Fruit fly (Drosophila melanogaster): Measurements from ENCODE around the gene tal-AA.
A peak's percentile ranks its signal among the peaks of the same experiment; 100 is the strongest.

tal-AA gene

dm6 chr3R:13799567-13800429, 13.1 kb upstream of the tal-AA start (continued):
- TF ChIP-seq Nf-YB (GFP tag; optimal IDR thresholded peaks at IDR 0.05) (peak; percentile 16), CG11504 (tag; optimal IDR thresholded peaks at IDR 0.05) (peak; percentile 64), CG2712 (tag; optimal IDR thresholded peaks at IDR 0.05) (peak; percentile 75), pros (GFP tag; optimal IDR thresholded peaks at IDR 0.05) (peak; percentile 19), Blimp-1 (GFP tag; optimal IDR thresholded peaks at IDR 0.05) (peak; percentile 50), sqz (GFP tag; optimal IDR thresholded peaks at IDR 0.05) (peak; percentile 76), ap (GFP tag; IDR thresholded peaks at IDR 0.05) (no peak), Meics (GFP tag; optimal IDR thresholded peaks at IDR 0.05) (peak; percentile 30), CHES-1-like (GFP tag; optimal IDR thresholded peaks at IDR 0.05) (no peak), az2 (GFP tag; optimal IDR thresholded peaks at IDR 0.05) (peak; percentile 49), CG12391 (tag; optimal IDR thresholded peaks at IDR 0.05) (peak; percentile 65), Oli (tag; optimal IDR thresholded peaks at IDR 0.05) (peak; percentile 41), gcm (GFP tag; optimal IDR thresholded peaks at IDR 0.05) (peak; percentile 34), Sin3A (optimal IDR thresholded peaks at IDR 0.05) (no peak), Sox100B (GFP tag; optimal IDR thresholded peaks at IDR 0.05) (peak; percentile 43), Hmr (GFP tag; optimal IDR thresholded peaks at IDR 0.05) (peak; percentile 27), Dll (GFP tag; IDR thresholded peaks at IDR 0.05; ENCODE audit: partially characterized antibody) (no peak), Usf (GFP tag; optimal IDR thresholded peaks at IDR 0.05) (no peak), gcm2 (GFP tag; optimal IDR thresholded peaks at IDR 0.05) (no peak), CG8924 (tag; optimal IDR thresholded peaks at IDR 0.05) (peak; percentile 54), org-1 (GFP tag; optimal IDR thresholded peaks at IDR 0.05) (peak; percentile 31), sna (GFP tag; IDR thresholded peaks at IDR 0.05; ENCODE audit: partially characterized antibody) (no peak), Atf6 (GFP tag; IDR thresholded peaks at IDR 0.05) (no peak), abd-A (tag; optimal IDR thresholded peaks at IDR 0.05) (peak; percentile 96), fd102C (GFP tag; optimal IDR thresholded peaks at IDR 0.05) (peak; percentile 2), crc (GFP tag; optimal IDR thresholded peaks at IDR 0.05) (no peak), CG13775 (GFP tag; optimal IDR thresholded peaks at IDR 0.05) (peak; percentile 60), tap (tag; optimal IDR thresholded peaks at IDR 0.05) (peak; percentile 25), CG12659 (GFP tag; optimal IDR thresholded peaks at IDR 0.05) (peak; percentile 27), Kr (GFP tag; optimal IDR thresholded peaks at IDR 0.05) (no peak), CG14860 (GFP tag; IDR thresholded peaks at IDR 0.05; ENCODE audit: partially characterized antibody) (no peak), Dad (GFP tag; optimal IDR thresholded peaks at IDR 0.05) (no peak), trem (tag; optimal IDR thresholded peaks at IDR 0.05) (peak; percentile 43), Hr51 (GFP tag; optimal IDR thresholded peaks at IDR 0.05) (peak in 1 of 2 experiments; percentile 60)

DNA sequence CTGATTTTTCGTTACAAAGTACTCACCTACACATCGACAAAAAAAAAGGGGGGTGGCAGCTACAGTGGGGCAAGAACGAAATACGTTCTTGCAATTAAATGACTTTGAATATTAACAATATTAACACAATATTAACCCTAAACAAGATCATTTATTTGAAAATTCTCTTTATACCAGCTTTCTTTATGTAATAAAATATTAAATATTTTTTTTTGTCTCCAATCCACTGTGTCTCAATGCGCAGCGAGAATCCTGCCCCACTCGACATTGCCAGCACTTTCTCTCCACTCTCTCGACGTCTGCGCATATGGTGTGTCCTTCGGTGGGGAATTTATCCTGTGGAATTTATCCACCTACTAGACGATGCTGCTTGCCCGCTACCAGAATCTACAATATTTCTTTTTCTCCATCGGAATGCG, 12.5 kb upstream of the tal-AA start:
- peak; percentile 28 for TF ChIP-seq CG17802 (tag; optimal IDR thresholded peaks at IDR 0.05)
- TF ChIP-seq CG12299 (tag; optimal IDR thresholded peaks at IDR 0.05) = peak; percentile 89
- TF ChIP-seq sim (GFP tag; IDR thresholded peaks at IDR 0.05) = peak; percentile 87
- no peak for TF ChIP-seq corto (GFP tag; optimal IDR thresholded peaks at IDR 0.05)
- TF ChIP-seq CG8944 (GFP tag; optimal IDR thresholded peaks at IDR 0.05) = no peak
- no peak for TF ChIP-seq gfzf (GFP tag; optimal IDR thresholded peaks at IDR 0.05)
- no peak for TF ChIP-seq pros (GFP tag; optimal IDR thresholded peaks at IDR 0.05)
- TF ChIP-seq kni (GFP tag; optimal IDR thresholded peaks at IDR 0.05) = peak; percentile 55
- TF ChIP-seq insv (GFP tag; optimal IDR thresholded peaks at IDR 0.05) = peak in 1 of 2 experiments; percentile 65
- no peak; the same call in 1 of the 2 replicates for TF ChIP-seq Dref (GFP tag; IDR thresholded peaks at IDR 0.05)
- TF ChIP-seq zfh1 (GFP tag; IDR thresholded peaks at IDR 0.05) = peak; percentile 91
- no peak for TF ChIP-seq Neu2 (GFP tag; optimal IDR thresholded peaks at IDR 0.05; ENCODE audit: borderline replicate concordance)
- peak; percentile 91 for TF ChIP-seq Fer3 (tag; optimal IDR thresholded peaks at IDR 0.05)
- peak; percentile 85 for TF ChIP-seq CG18476 (GFP tag; optimal IDR thresholded peaks at IDR 0.05)
- TF ChIP-seq MBD-R2 (GFP tag; IDR thresholded peaks at IDR 0.05) = peak; percentile 91
- peak; percentile 10 for TF ChIP-seq slp2 (GFP tag; optimal IDR thresholded peaks at IDR 0.05)
